Worm (Caenorhabditis elegans) whole organism, late embryonic: Measurements from ENCODE around the gene ari-1.4.
A peak's percentile ranks its signal among the peaks of the same experiment; 100 is the strongest.

ENCODE experiments used
- K02D7.2 ChIP-seq: sonication (generic microtip); optimal IDR thresholded peaks from 2 replicates; lab custom pipeline; 2017; ENCODE audit warnings: mild to moderate bottlenecking, missing genetic modification characterization, missing compliant biosample characterization
- T23F11.4 ChIP-seq: fragments of 200-800 bp; sonication (Bioruptor generic); optimal IDR thresholded peaks from 2 replicates; lab custom pipeline; 2018; ENCODE audit warnings: mild to moderate bottlenecking, missing genetic modification characterization, missing compliant biosample characterization
- ama-1 ChIP-seq: fragments of 150-350 bp; optimal IDR thresholded peaks from 2 replicates; lab custom pipeline; 2014
- ceh-18 ChIP-seq: sonication (generic microtip); optimal IDR thresholded peaks from 2 replicates; lab custom pipeline; 2016; ENCODE audit warnings: missing genetic modification characterization, missing compliant biosample characterization
- ceh-19 ChIP-seq: fragments of 200-800 bp; sonication (Bioruptor generic); optimal IDR thresholded peaks from 2 replicates; lab custom pipeline; 2018; ENCODE audit warnings: mild to moderate bottlenecking, missing genetic modification characterization, missing compliant biosample characterization
- ceh-22 ChIP-seq: sonication (generic microtip); optimal IDR thresholded peaks from 2 replicates; lab custom pipeline; 2017; ENCODE audit warnings: missing biosample characterization, missing genetic modification characterization
- ceh-24 ChIP-seq: sonication (generic microtip); optimal IDR thresholded peaks from 2 replicates; lab custom pipeline; 2016; ENCODE audit warnings: mild to moderate bottlenecking, missing genetic modification characterization, missing compliant biosample characterization
- ceh-30 ChIP-seq: fragments of 150-350 bp; optimal IDR thresholded peaks from 2 replicates; lab custom pipeline; 2014; ENCODE audit warnings: missing biosample characterization, missing genetic modification characterization
- ceh-34 ChIP-seq: sonication (generic microtip); optimal IDR thresholded peaks from 2 replicates; lab custom pipeline; 2016; ENCODE audit warnings: mild to moderate bottlenecking, missing genetic modification characterization, missing compliant biosample characterization
- ceh-48 ChIP-seq: sonication (generic microtip); optimal IDR thresholded peaks from 2 replicates; lab custom pipeline; 2016; ENCODE audit warnings: missing genetic modification characterization, inconsistent platforms, missing compliant biosample characterization
- ceh-6 ChIP-seq: fragments of 200-800 bp; sonication (Bioruptor generic); optimal IDR thresholded peaks from 2 replicates; lab custom pipeline; 2018; ENCODE audit warnings: mild to moderate bottlenecking, missing genetic modification characterization, missing compliant biosample characterization
- ceh-9 ChIP-seq: sonication (generic microtip); optimal IDR thresholded peaks from 2 replicates; lab custom pipeline; 2016; ENCODE audit warnings: mild to moderate bottlenecking, missing genetic modification characterization, inconsistent platforms, missing compliant biosample characterization
- che-1 ChIP-seq: sonication (generic microtip); optimal IDR thresholded peaks from 2 replicates; lab custom pipeline; 2016; ENCODE audit warnings: mild to moderate bottlenecking, missing genetic modification characterization, missing compliant biosample characterization
- elt-2 ChIP-seq: sonication (generic microtip); optimal IDR thresholded peaks from 2 replicates; lab custom pipeline; 2016; ENCODE audit warnings: missing genetic modification reagents, missing genetic modification characterization, missing compliant biosample characterization
- elt-4 ChIP-seq: sonication (generic microtip); optimal IDR thresholded peaks from 2 replicates; lab custom pipeline; 2016; ENCODE audit warnings: missing genetic modification characterization, missing compliant biosample characterization
- fax-1 ChIP-seq: sonication (generic microtip); optimal IDR thresholded peaks from 2 replicates; lab custom pipeline; 2016; ENCODE audit warnings: missing genotype, missing genetic modification characterization, missing compliant biosample characterization
- fkh-6 ChIP-seq: sonication (generic microtip); optimal IDR thresholded peaks from 2 replicates; lab custom pipeline; 2016; ENCODE audit warnings: missing genetic modification characterization, missing compliant biosample characterization
- gmeb-2 ChIP-seq: sonication (generic microtip); optimal IDR thresholded peaks from 2 replicates; lab custom pipeline; 2016; ENCODE audit warnings: missing genetic modification characterization, inconsistent platforms, missing compliant biosample characterization
- hlh-13 ChIP-seq: fragments of 200-800 bp; sonication (Bioruptor generic); optimal IDR thresholded peaks from 2 replicates; lab custom pipeline; 2018; ENCODE audit warnings: mild to moderate bottlenecking, missing genetic modification characterization, missing compliant biosample characterization
- hlh-6 ChIP-seq: sonication (generic microtip); optimal IDR thresholded peaks from 2 replicates; lab custom pipeline; 2016; ENCODE audit warnings: missing genotype, missing genetic modification characterization, missing compliant biosample characterization
- lim-6 ChIP-seq: sonication (generic microtip); optimal IDR thresholded peaks from 2 replicates; lab custom pipeline; 2016; ENCODE audit warnings: missing genetic modification characterization, missing compliant biosample characterization
- lin-11 ChIP-seq: fragments of 200-800 bp; sonication (Bioruptor generic); optimal IDR thresholded peaks from 2 replicates; lab custom pipeline; 2018; ENCODE audit warnings: mild to moderate bottlenecking, missing genetic modification characterization, missing compliant biosample characterization
- nfya-1 ChIP-seq: sonication (generic microtip); optimal IDR thresholded peaks from 2 replicates; lab custom pipeline; 2017; ENCODE audit warnings: missing genetic modification characterization, mild to moderate bottlenecking, missing compliant biosample characterization, antibody characterized with exemption, moderate library complexity
- nhr-11 ChIP-seq: fragments of 150-350 bp; optimal IDR thresholded peaks from 2 replicates; lab custom pipeline; 2014; ENCODE audit warnings: missing biosample characterization, missing genetic modification characterization
- pag-3 ChIP-seq: sonication (generic microtip); optimal IDR thresholded peaks from 2 replicates; lab custom pipeline; 2016; ENCODE audit warnings: missing compliant biosample characterization, missing genetic modification characterization, borderline replicate concordance
- pat-9 ChIP-seq: fragments of 200-800 bp; sonication (Bioruptor generic); optimal IDR thresholded peaks from 2 replicates; lab custom pipeline; 2018; ENCODE audit warnings: mild to moderate bottlenecking, missing genetic modification characterization, moderate library complexity, missing compliant biosample characterization
- pax-1 ChIP-seq: fragments of 150-350 bp; optimal IDR thresholded peaks from 2 replicates; lab custom pipeline; 2014; ENCODE audit warnings: missing biosample characterization, missing genetic modification characterization
- pha-2 ChIP-seq: sonication (generic microtip); optimal IDR thresholded peaks from 2 replicates; lab custom pipeline; 2017; ENCODE audit warnings: mild to moderate bottlenecking, missing genetic modification characterization, missing compliant biosample characterization
- ref-2 ChIP-seq: sonication (generic microtip); optimal IDR thresholded peaks from 2 replicates; lab custom pipeline; 2016; ENCODE audit warnings: missing genetic modification characterization, missing compliant biosample characterization
- rnt-1 ChIP-seq: sonication (generic microtip); optimal IDR thresholded peaks from 2 replicates; lab custom pipeline; 2016; ENCODE audit warnings: missing genetic modification characterization, missing compliant biosample characterization
- sdc-2 ChIP-seq: sonication (generic microtip); optimal IDR thresholded peaks from 2 replicates; lab custom pipeline; 2016; ENCODE audit warnings: missing genotype, missing genetic modification characterization, missing compliant biosample characterization
- sox-4 ChIP-seq: sonication (generic microtip); optimal IDR thresholded peaks from 2 replicates; lab custom pipeline; 2017; ENCODE audit warnings: mild to moderate bottlenecking, missing genetic modification characterization, inconsistent platforms, missing compliant biosample characterization
- tbx-2 ChIP-seq: sonication (generic microtip); optimal IDR thresholded peaks from 2 replicates; lab custom pipeline; 2016; ENCODE audit warnings: missing genetic modification characterization, missing compliant biosample characterization
- tbx-7 ChIP-seq: sonication (generic microtip); optimal IDR thresholded peaks from 2 replicates; lab custom pipeline; 2016; ENCODE audit warnings: missing genotype, missing genetic modification characterization, missing compliant biosample characterization
- unc-3 ChIP-seq, 2 experiments: fragments of 200-800 bp in 1 of 2; sonication (Bioruptor generic) in 1 of 2; sonication (generic microtip) in 1 of 2; conservative IDR thresholded peaks in 1 of 2; optimal IDR thresholded peaks in 1 of 2; 2 replicates each; pipeline versions ENCODE4 v1.3.6 to Lab custom; 2016 to 2022; ENCODE audit warnings: missing compliant biosample characterization in 2 of 2, missing genetic modification characterization in 2 of 2, missing genetic modification reagents in 1 of 2
- unc-42 ChIP-seq: sonication (generic microtip); optimal IDR thresholded peaks from 2 replicates; lab custom pipeline; 2016; ENCODE audit warnings: missing genotype, missing genetic modification characterization, missing compliant biosample characterization
- unc-55 ChIP-seq: sonication (generic microtip); optimal IDR thresholded peaks from 2 replicates; lab custom pipeline; 2017; ENCODE audit warnings: missing biosample characterization, missing genetic modification reagents, missing genetic modification characterization
- unc-86 ChIP-seq: sonication (generic microtip); optimal IDR thresholded peaks from 2 replicates; lab custom pipeline; 2016; ENCODE audit warnings: missing genetic modification characterization, missing compliant biosample characterization

The ari-1.4 gene

ce11 chrIV:15561223-15561656 lies 32.9 kb upstream of the ari-1.4 start (continued):
- TF ChIP-seq unc-3 (GFP tag; conservative IDR thresholded peaks at IDR 0.05; lab: Robert Waterston, UW) = no peak
- TF ChIP-seq unc-3 (tag; optimal IDR thresholded peaks at IDR 0.05; lab: Kevin White, UChicago) = no peak
- no peak for TF ChIP-seq sox-4 (tag; lab: Kevin White, UChicago)
- TF ChIP-seq elt-4 = no peak
- TF ChIP-seq tbx-7 (tag; lab: Kevin White, UChicago) = no peak

- TF ChIP-seq unc-86 (tag; lab: Kevin White, UChicago) = no peak
- peak; percentile 92 for TF ChIP-seq elt-2
- no peak for TF ChIP-seq ceh-19 (GFP tag; lab: Kevin White, UChicago)
Observed at ce11 chrIV:15559065-15559464, 30.7 kb upstream of the ari-1.4 start.

ce11 chrIV:15554771-15555170 lies 26.4 kb upstream of the ari-1.4 start:
- TF ChIP-seq pat-9 (tag; lab: Kevin White, UChicago) (no peak), nfya-1 (tag; lab: Kevin White, UChicago) (no peak), lin-11 (tag; lab: Kevin White, UChicago) (no peak), pax-1 (no peak), unc-86 (tag; lab: Kevin White, UChicago) (no peak), ceh-22 (tag; lab: Kevin White, UChicago) (no peak), ceh-6 (GFP tag; lab: Kevin White, UChicago) (no peak), pha-2 (tag; lab: Kevin White, UChicago) (no peak), sdc-2 (tag; lab: Kevin White, UChicago) (no peak), hlh-6 (tag; lab: Kevin White, UChicago) (no peak), ama-1 (lab: Kevin White, UChicago) (no peak), pag-3 (tag; lab: Kevin White, UChicago) (no peak), fkh-6 (no peak), unc-55 (GFP tag; lab: Kevin White, UChicago) (no peak), T23F11.4 (no peak), ceh-24 (tag; lab: Kevin White, UChicago) (no peak), K02D7.2 (no peak), nhr-11 (tag; lab: Kevin White, UChicago) (no peak), lim-6 (tag; lab: Kevin White, UChicago) (no peak), ref-2 (no peak)

ce11 chrIV:15539447-15539994 lies 11.2 kb upstream of the ari-1.4 start, which contains the start of gene Y73F8A.35:
TSS of gene Y73F8A.35 (minus strand) at chrIV:15539944.
- TF ChIP-seq tbx-2 (tag; lab: Kevin White, UChicago) (no peak), ceh-22 (tag; lab: Kevin White, UChicago) (no peak), unc-42 (tag; lab: Kevin White, UChicago) (no peak), T23F11.4 (no peak), ceh-34 (tag; lab: Kevin White, UChicago) (no peak), che-1 (tag; lab: Kevin White, UChicago) (no peak), lin-11 (tag; lab: Kevin White, UChicago) (no peak), ceh-48 (no peak), gmeb-2 (no peak), nhr-11 (tag; lab: Kevin White, UChicago) (no peak), K02D7.2 (no peak), rnt-1 (tag; lab: Kevin White, UChicago) (no peak), ceh-30 (tag; lab: Kevin White, UChicago) (no peak), pax-1 (no peak), fax-1 (tag; lab: Kevin White, UChicago) (no peak)

ce11 chrIV:15537338-15537737 lies 9.0 kb upstream of the ari-1.4 start:
- no peak for TF ChIP-seq pat-9 (tag; lab: Kevin White, UChicago)
- no peak for TF ChIP-seq sox-4 (tag; lab: Kevin White, UChicago)
- no peak for TF ChIP-seq hlh-13 (GFP tag; lab: Kevin White, UChicago)
- TF ChIP-seq ceh-9 (tag; lab: Kevin White, UChicago) = no peak
- no peak for TF ChIP-seq nhr-11 (tag; lab: Kevin White, UChicago)
- TF ChIP-seq ceh-18 (tag; lab: Kevin White, UChicago) = no peak
- TF ChIP-seq fkh-6 = no peak
- TF ChIP-seq, all 69 proteins: peak for 0
